Fruit fly (Drosophila melanogaster): Measurements from ENCODE around the gene Syt12.

- no peak for TF ChIP-seq ttk (optimal IDR thresholded peaks at IDR 0.05)
- no peak for TF ChIP-seq Myc (optimal IDR thresholded peaks at IDR 0.05)
- no peak for TF ChIP-seq insv (optimal IDR thresholded peaks at IDR 0.05)
- no peak for TF ChIP-seq h (optimal IDR thresholded peaks at IDR 0.05)
Measured at dm6 chrX:13345327-13345726, 13.7 kb upstream of the Syt12 start.

Data from Kc167 (cell line).